Worm (Caenorhabditis elegans): ENCODE data around the gene slc-25A18.1.

- TF ChIP-seq ama-1 (optimal IDR thresholded peaks at IDR 0.05) (no peak), F13C5.2 (tag; optimal IDR thresholded peaks at IDR 0.05) (no peak), ets-7 (tag; optimal IDR thresholded peaks at IDR 0.05) (no peak), ceh-13 (GFP tag; optimal IDR thresholded peaks at IDR 0.05) (no peak), pes-1 (GFP tag; IDR thresholded peaks at IDR 0.05) (no peak), hnd-1 (tag; optimal IDR thresholded peaks at IDR 0.05) (no peak), flt-1 (GFP tag; IDR thresholded peaks at IDR 0.05) (no peak), tra-4 (tag; optimal IDR thresholded peaks at IDR 0.05) (no peak), tbx-11 (GFP tag; IDR thresholded peaks at IDR 0.05) (no peak), B0310.2 (tag; optimal IDR thresholded peaks at IDR 0.05) (no peak)
These were observed 32.0 kb upstream of the slc-25A18.1 start for ce11 chrX:15035748-15036147.

Measured in whole organism, early embryonic.